Worm (Caenorhabditis elegans) whole organism, late embryonic: Measurements from ENCODE around the gene F31E9.3.

ENCODE experiments used
- C08G9.2 ChIP-seq: sonication (generic microtip); optimal IDR thresholded peaks from 2 replicates; lab custom pipeline; 2016; ENCODE audit warnings: mild to moderate bottlenecking, missing genetic modification characterization, moderate library complexity, missing compliant biosample characterization
- C38D4.7 ChIP-seq: fragments of 200-800 bp; sonication (Bioruptor generic); optimal IDR thresholded peaks from 2 replicates; lab custom pipeline; 2018; ENCODE audit warnings: mild to moderate bottlenecking, missing genetic modification characterization, moderate library complexity, missing compliant biosample characterization
- K09A11.1 ChIP-seq: sonication (generic microtip); optimal IDR thresholded peaks from 2 replicates; lab custom pipeline; 2017; ENCODE audit warnings: antibody characterized with exemption, mild to moderate bottlenecking, missing genetic modification characterization, missing compliant biosample characterization; ENCODE audit not compliant: insufficient read depth
- T23F11.4 ChIP-seq: fragments of 200-800 bp; sonication (Bioruptor generic); optimal IDR thresholded peaks from 2 replicates; lab custom pipeline; 2018; ENCODE audit warnings: mild to moderate bottlenecking, missing genetic modification characterization, missing compliant biosample characterization
- Y22D7AL.16 ChIP-seq: sonication (generic microtip); optimal IDR thresholded peaks from 2 replicates; lab custom pipeline; 2016; ENCODE audit warnings: missing genetic modification characterization, missing compliant biosample characterization
- ceh-18 ChIP-seq: sonication (generic microtip); optimal IDR thresholded peaks from 2 replicates; lab custom pipeline; 2016; ENCODE audit warnings: missing genetic modification characterization, missing compliant biosample characterization
- ceh-2 ChIP-seq: sonication (generic microtip); optimal IDR thresholded peaks from 2 replicates; lab custom pipeline; 2016; ENCODE audit warnings: missing genotype, missing genetic modification characterization, missing compliant biosample characterization
- ceh-30 ChIP-seq: fragments of 150-350 bp; optimal IDR thresholded peaks from 2 replicates; lab custom pipeline; 2014; ENCODE audit warnings: missing biosample characterization, missing genetic modification characterization
- ceh-31 ChIP-seq: sonication (generic microtip); optimal IDR thresholded peaks from 2 replicates; lab custom pipeline; 2016; ENCODE audit warnings: missing genetic modification characterization, missing compliant biosample characterization
- ceh-34 ChIP-seq: sonication (generic microtip); optimal IDR thresholded peaks from 2 replicates; lab custom pipeline; 2016; ENCODE audit warnings: mild to moderate bottlenecking, missing genetic modification characterization, missing compliant biosample characterization
- ceh-45 ChIP-seq: fragments of 200-800 bp; sonication (Bioruptor generic); IDR thresholded peaks from 2 replicates; pipeline ENCODE4 v1.3.6; 2022; ENCODE audit warnings: missing genetic modification reagents, missing genetic modification characterization, missing compliant biosample characterization
- ceh-6 ChIP-seq: fragments of 200-800 bp; sonication (Bioruptor generic); optimal IDR thresholded peaks from 2 replicates; lab custom pipeline; 2018; ENCODE audit warnings: mild to moderate bottlenecking, missing genetic modification characterization, missing compliant biosample characterization
- ceh-9 ChIP-seq: sonication (generic microtip); optimal IDR thresholded peaks from 2 replicates; lab custom pipeline; 2016; ENCODE audit warnings: mild to moderate bottlenecking, missing genetic modification characterization, inconsistent platforms, missing compliant biosample characterization
- che-1 ChIP-seq: sonication (generic microtip); optimal IDR thresholded peaks from 2 replicates; lab custom pipeline; 2016; ENCODE audit warnings: mild to moderate bottlenecking, missing genetic modification characterization, missing compliant biosample characterization
- dmd-4 ChIP-seq: sonication (generic microtip); optimal IDR thresholded peaks from 2 replicates; lab custom pipeline; 2016; ENCODE audit warnings: borderline replicate concordance, missing genetic modification characterization, missing compliant biosample characterization
- elt-4 ChIP-seq: sonication (generic microtip); optimal IDR thresholded peaks from 2 replicates; lab custom pipeline; 2016; ENCODE audit warnings: missing genetic modification characterization, missing compliant biosample characterization
- eyg-1 ChIP-seq: sonication (generic microtip); optimal IDR thresholded peaks from 2 replicates; lab custom pipeline; 2016; ENCODE audit warnings: missing genotype, missing genetic modification characterization, missing compliant biosample characterization
- fax-1 ChIP-seq: sonication (generic microtip); optimal IDR thresholded peaks from 2 replicates; lab custom pipeline; 2016; ENCODE audit warnings: missing genotype, missing genetic modification characterization, missing compliant biosample characterization
- fkh-10 ChIP-seq: fragments of 150-350 bp; optimal IDR thresholded peaks from 2 replicates; lab custom pipeline; 2014; ENCODE audit warnings: missing biosample characterization, missing genetic modification reagents, missing genetic modification characterization
- fkh-6 ChIP-seq: sonication (generic microtip); optimal IDR thresholded peaks from 2 replicates; lab custom pipeline; 2016; ENCODE audit warnings: missing genetic modification characterization, missing compliant biosample characterization
- gmeb-2 ChIP-seq: sonication (generic microtip); optimal IDR thresholded peaks from 2 replicates; lab custom pipeline; 2016; ENCODE audit warnings: missing genetic modification characterization, inconsistent platforms, missing compliant biosample characterization
- hlh-15 ChIP-seq: sonication (generic microtip); optimal IDR thresholded peaks from 2 replicates; lab custom pipeline; 2016; ENCODE audit warnings: missing genetic modification characterization, missing compliant biosample characterization
- hlh-30 ChIP-seq: sonication (generic microtip); optimal IDR thresholded peaks from 2 replicates; lab custom pipeline; 2017; ENCODE audit warnings: antibody characterized with exemption, missing genetic modification characterization, missing compliant biosample characterization; ENCODE audit not compliant: insufficient read depth
- hlh-8 ChIP-seq: sonication (generic microtip); optimal IDR thresholded peaks from 2 replicates; lab custom pipeline; 2016; ENCODE audit warnings: missing genotype, missing genetic modification characterization, missing compliant biosample characterization
- nfya-1 ChIP-seq: sonication (generic microtip); optimal IDR thresholded peaks from 2 replicates; lab custom pipeline; 2017; ENCODE audit warnings: missing genetic modification characterization, mild to moderate bottlenecking, missing compliant biosample characterization, antibody characterized with exemption, moderate library complexity
- nhr-11 ChIP-seq: fragments of 150-350 bp; optimal IDR thresholded peaks from 2 replicates; lab custom pipeline; 2014; ENCODE audit warnings: missing biosample characterization, missing genetic modification characterization
- nhr-232 ChIP-seq: sonication (generic microtip); optimal IDR thresholded peaks from 2 replicates; lab custom pipeline; 2016; ENCODE audit warnings: missing genetic modification characterization, missing compliant biosample characterization
- npax-4 ChIP-seq: sonication (generic microtip); optimal IDR thresholded peaks from 2 replicates; lab custom pipeline; 2016; ENCODE audit warnings: missing genetic modification characterization, missing compliant biosample characterization
- odd-2 ChIP-seq: sonication (generic microtip); optimal IDR thresholded peaks from 2 replicates; lab custom pipeline; 2017; ENCODE audit warnings: antibody characterized with exemption, mild to moderate bottlenecking, missing genetic modification characterization, missing compliant biosample characterization
- pag-3 ChIP-seq: sonication (generic microtip); optimal IDR thresholded peaks from 2 replicates; lab custom pipeline; 2016; ENCODE audit warnings: missing compliant biosample characterization, missing genetic modification characterization, borderline replicate concordance
- pat-9 ChIP-seq: fragments of 200-800 bp; sonication (Bioruptor generic); optimal IDR thresholded peaks from 2 replicates; lab custom pipeline; 2018; ENCODE audit warnings: mild to moderate bottlenecking, missing genetic modification characterization, moderate library complexity, missing compliant biosample characterization
- pha-2 ChIP-seq: sonication (generic microtip); optimal IDR thresholded peaks from 2 replicates; lab custom pipeline; 2017; ENCODE audit warnings: mild to moderate bottlenecking, missing genetic modification characterization, missing compliant biosample characterization
- syd-9 ChIP-seq: sonication (generic microtip); optimal IDR thresholded peaks from 2 replicates; lab custom pipeline; 2016; ENCODE audit warnings: mild to moderate bottlenecking, missing genetic modification characterization, moderate library complexity, missing compliant biosample characterization
- tbx-2 ChIP-seq: sonication (generic microtip); optimal IDR thresholded peaks from 2 replicates; lab custom pipeline; 2016; ENCODE audit warnings: missing genetic modification characterization, missing compliant biosample characterization
- unc-3 ChIP-seq, 2 experiments: fragments of 200-800 bp in 1 of 2; sonication (Bioruptor generic) in 1 of 2; sonication (generic microtip) in 1 of 2; conservative IDR thresholded peaks in 1 of 2; optimal IDR thresholded peaks in 1 of 2; 2 replicates each; pipeline versions ENCODE4 v1.3.6 to Lab custom; 2016 to 2022; ENCODE audit warnings: missing compliant biosample characterization in 2 of 2, missing genetic modification characterization in 2 of 2, missing genetic modification reagents in 1 of 2
- unc-42 ChIP-seq: sonication (generic microtip); optimal IDR thresholded peaks from 2 replicates; lab custom pipeline; 2016; ENCODE audit warnings: missing genotype, missing genetic modification characterization, missing compliant biosample characterization
- unc-86 ChIP-seq: sonication (generic microtip); optimal IDR thresholded peaks from 2 replicates; lab custom pipeline; 2016; ENCODE audit warnings: missing genetic modification characterization, missing compliant biosample characterization
- ztf-16 ChIP-seq: sonication (generic microtip); optimal IDR thresholded peaks from 2 replicates; lab custom pipeline; 2017; ENCODE audit warnings: missing genetic modification characterization, missing compliant biosample characterization

F31E9.3 gene

ce11 chrV:17322397-17322909 lies at the start of gene F31E9.3:
Gene F31E9.3, plus strand, starts transcription at chrV:17322590.
- TF ChIP-seq pat-9 (tag; lab: Kevin White, UChicago) = no peak
- TF ChIP-seq C38D4.7 (GFP tag; lab: Kevin White, UChicago) = no peak
- no peak for TF ChIP-seq syd-9 (tag; lab: Kevin White, UChicago)
- TF ChIP-seq npax-4 (tag; lab: Kevin White, UChicago) = no peak
- TF ChIP-seq odd-2 (tag; lab: Kevin White, UChicago) = no peak
- TF ChIP-seq ceh-31 (tag; lab: Kevin White, UChicago) = no peak
- no peak for TF ChIP-seq ceh-34
- TF ChIP-seq, all 69 proteins: peak for 0

- TF ChIP-seq K09A11.1 (tag; lab: Kevin White, UChicago) (no peak), gmeb-2 (tag; lab: Kevin White, UChicago) (no peak), dmd-4 (tag; lab: Kevin White, UChicago) (no peak), eyg-1 (tag; lab: Kevin White, UChicago) (no peak), hlh-8 (tag; lab: Kevin White, UChicago) (no peak), tbx-2 (no peak), fkh-6 (tag; lab: Kevin White, UChicago) (no peak), nfya-1 (tag; lab: Kevin White, UChicago) (no peak)
- TF ChIP-seq, all 69 proteins: peak for 0
These were observed 49.1 kb upstream of the F31E9.3 start, which contains the start of gene K10G4.10 for ce11 chrV:17273249-17273648. Gene K10G4.10, plus strand, starts transcription at chrV:17273549.

ce11 chrV:17284159-17284558 lies 38.2 kb upstream of the F31E9.3 start:
- TF ChIP-seq pha-2 (tag; lab: Kevin White, UChicago) (no peak), unc-3 (GFP tag; conservative IDR thresholded peaks at IDR 0.05; lab: Robert Waterston, UW) (no peak), unc-3 (tag; optimal IDR thresholded peaks at IDR 0.05; lab: Kevin White, UChicago) (no peak), fkh-10 (GFP tag; lab: Kevin White, UChicago) (no peak), K09A11.1 (tag; lab: Kevin White, UChicago) (no peak)

- TF ChIP-seq ceh-2 (tag; lab: Kevin White, UChicago) (no peak), fkh-10 (GFP tag; lab: Kevin White, UChicago) (no peak), odd-2 (tag; lab: Kevin White, UChicago) (no peak), ceh-18 (no peak), gmeb-2 (tag; lab: Kevin White, UChicago) (no peak), unc-3 (GFP tag; conservative IDR thresholded peaks at IDR 0.05; lab: Robert Waterston, UW) (no peak), unc-3 (tag; optimal IDR thresholded peaks at IDR 0.05; lab: Kevin White, UChicago) (no peak), ceh-30 (no peak), hlh-15 (tag; lab: Kevin White, UChicago) (no peak), ceh-9 (tag; lab: Kevin White, UChicago) (no peak), ceh-31 (tag; lab: Kevin White, UChicago) (no peak), pat-9 (tag; lab: Kevin White, UChicago) (no peak), ceh-45 (GFP tag; lab: Robert Waterston, UW) (no peak), fkh-6 (tag; lab: Kevin White, UChicago) (no peak), nfya-1 (tag; lab: Kevin White, UChicago) (no peak), C08G9.2 (tag; lab: Kevin White, UChicago) (no peak), nhr-232 (tag; lab: Kevin White, UChicago) (no peak), pag-3 (tag; lab: Kevin White, UChicago) (no peak), nhr-11 (tag; lab: Kevin White, UChicago) (no peak)
These were observed 29.6 kb upstream of the F31E9.3 start for ce11 chrV:17292740-17293139.

ce11 chrV:17296443-17296842 lies 25.9 kb upstream of the F31E9.3 start:
- TF ChIP-seq Y22D7AL.16 (tag; lab: Kevin White, UChicago) = no peak
- no peak for TF ChIP-seq unc-86 (tag; lab: Kevin White, UChicago)
- no peak for TF ChIP-seq che-1 (tag; lab: Kevin White, UChicago)
- no peak for TF ChIP-seq syd-9 (tag; lab: Kevin White, UChicago)
- no peak for TF ChIP-seq elt-4 (tag; lab: Kevin White, UChicago)
- TF ChIP-seq ztf-16 (tag; lab: Kevin White, UChicago) = no peak
- TF ChIP-seq ceh-18 = no peak
- TF ChIP-seq ceh-6 (GFP tag; lab: Kevin White, UChicago) = no peak
- TF ChIP-seq fax-1 (tag; lab: Kevin White, UChicago) = no peak
- no peak for TF ChIP-seq hlh-30 (tag; lab: Kevin White, UChicago)
- TF ChIP-seq pag-3 (tag; lab: Kevin White, UChicago) = no peak
- TF ChIP-seq hlh-8 (tag; lab: Kevin White, UChicago) = no peak
- no peak for TF ChIP-seq T23F11.4 (GFP tag; lab: Kevin White, UChicago)
- no peak for TF ChIP-seq unc-42 (tag; lab: Kevin White, UChicago)
